Fruit fly (Drosophila melanogaster) whole organism, embryonic: ENCODE results near the gene Reg-2.

Experiments used
- Atf-2 ChIP-seq: fragments of 200-800 bp; sonication (Bioruptor generic); optimal IDR thresholded peaks from 2 replicates; lab custom pipeline; 2016; ENCODE audit warnings: missing biosample characterization, missing genetic modification characterization
- Atf3 ChIP-seq: fragments of 200-800 bp; sonication (Bioruptor generic); optimal IDR thresholded peaks from 3 replicates; lab custom pipeline; 2016; ENCODE audit warnings: missing biosample characterization, missing genetic modification characterization
- Atf6 ChIP-seq: fragments of 200-800 bp; sonication (Bioruptor generic); IDR thresholded peaks from 2 replicates; pipeline ENCODE4 v1.3.6; 2022; ENCODE audit warnings: missing biosample characterization, missing genetic modification characterization
- C15 ChIP-seq: fragments of 200-800 bp; sonication (Bioruptor generic); IDR thresholded peaks from 3 replicates; pipeline ENCODE4 v1.3.6; 2022; ENCODE audit warnings: missing biosample characterization, missing genetic modification characterization
- CG11398 ChIP-seq: fragments of 200-800 bp; sonication (Bioruptor generic); optimal IDR thresholded peaks from 2 replicates; lab custom pipeline; 2016; ENCODE audit warnings: missing biosample characterization, missing genetic modification characterization
- CG14965 ChIP-seq: fragments of 200-800 bp; sonication (Bioruptor generic); optimal IDR thresholded peaks from 2 replicates; lab custom pipeline; 2016; ENCODE audit warnings: missing biosample characterization, missing genetic modification characterization, borderline replicate concordance
- CG17328 ChIP-seq: fragments of 200-800 bp; sonication (Bioruptor generic); IDR thresholded peaks from 2 replicates; pipeline ENCODE4 v1.3.6; 2022; ENCODE audit warnings: missing biosample characterization, missing genetic modification characterization
- CG17802 ChIP-seq: fragments of 200-800 bp; sonication (Bioruptor generic); optimal IDR thresholded peaks from 2 replicates; lab custom pipeline; 2018; ENCODE audit warnings: missing biosample characterization, mild to moderate bottlenecking, missing genetic modification characterization, moderate library complexity
- CG1792 ChIP-seq: fragments of 200-800 bp; sonication (Bioruptor generic); optimal IDR thresholded peaks from 2 replicates; lab custom pipeline; 2016; ENCODE audit warnings: missing biosample characterization, missing genetic modification characterization
- CG18262 ChIP-seq: fragments of 200-800 bp; optimal IDR thresholded peaks from 3 replicates; lab custom pipeline; 2019; ENCODE audit warnings: missing biosample characterization, mild to moderate bottlenecking, missing genetic modification characterization, moderate library complexity
- CG2120 ChIP-seq: fragments of 200-800 bp; sonication (Bioruptor generic); optimal IDR thresholded peaks from 3 replicates; lab custom pipeline; 2016; ENCODE audit warnings: missing biosample characterization, missing genetic modification characterization
- CG2202 ChIP-seq: fragments of 200-800 bp; sonication (Bioruptor generic); optimal IDR thresholded peaks from 2 replicates; lab custom pipeline; 2018; ENCODE audit warnings: missing biosample characterization, mild to moderate bottlenecking, missing genetic modification characterization
- CG3065 ChIP-seq: fragments of 200-800 bp; sonication (Bioruptor generic); optimal IDR thresholded peaks from 2 replicates; lab custom pipeline; 2016; ENCODE audit warnings: missing biosample characterization, missing genetic modification characterization
- CG34376 ChIP-seq: fragments of 200-800 bp; sonication (Bioruptor generic); optimal IDR thresholded peaks from 2 replicates; lab custom pipeline; 2018; ENCODE audit warnings: missing biosample characterization, mild to moderate bottlenecking, missing genetic modification characterization
- CG34422 ChIP-seq: fragments of 200-800 bp; sonication (Bioruptor generic); IDR thresholded peaks from 3 replicates; pipeline ENCODE4 v1.3.6; 2022; ENCODE audit warnings: missing biosample characterization, missing genetic modification characterization
- CG6254 ChIP-seq: fragments of 200-800 bp; sonication (Bioruptor generic); optimal IDR thresholded peaks from 3 replicates; lab custom pipeline; 2017; ENCODE audit warnings: mild to moderate bottlenecking, missing biosample characterization, missing genetic modification reagents, missing genetic modification characterization
- CG7745 ChIP-seq: fragments of 200-800 bp; sonication (Bioruptor generic); optimal IDR thresholded peaks from 2 replicates; lab custom pipeline; 2018; ENCODE audit warnings: missing biosample characterization, mild to moderate bottlenecking, missing genetic modification characterization, moderate library complexity
- CG7839 ChIP-seq: fragments of 200-800 bp; sonication (Bioruptor generic); optimal IDR thresholded peaks from 3 replicates; lab custom pipeline; 2018; ENCODE audit warnings: missing biosample characterization, mild to moderate bottlenecking, missing genetic modification characterization, moderate library complexity
- CG7987 ChIP-seq: fragments of 200-800 bp; sonication (Bioruptor generic); optimal IDR thresholded peaks from 2 replicates; lab custom pipeline; 2018; ENCODE audit warnings: missing biosample characterization, mild to moderate bottlenecking, missing genetic modification characterization, moderate library complexity
- CG8388 ChIP-seq: fragments of 200-800 bp; sonication (Bioruptor generic); optimal IDR thresholded peaks from 2 replicates; lab custom pipeline; 2019; ENCODE audit warnings: missing biosample characterization, mild to moderate bottlenecking, missing genetic modification characterization, moderate library complexity
- Dek ChIP-seq: fragments of 200-800 bp; sonication (Bioruptor generic); optimal IDR thresholded peaks from 3 replicates; lab custom pipeline; 2019; ENCODE audit warnings: missing biosample characterization, mild to moderate bottlenecking, missing genetic modification characterization, moderate library complexity
- Dip2 ChIP-seq: fragments of 200-800 bp; sonication (Bioruptor generic); IDR thresholded peaks from 2 replicates; pipeline ENCODE4 v1.3.6; 2022; ENCODE audit warnings: missing biosample characterization, missing genetic modification characterization
- HLH4C ChIP-seq: fragments of 200-800 bp; sonication (Bioruptor generic); IDR thresholded peaks from 3 replicates; pipeline ENCODE4 v1.3.6; 2022; ENCODE audit warnings: missing biosample characterization, missing genetic modification characterization; ENCODE audit not compliant: partially characterized antibody
- Max ChIP-seq: fragments of 200-800 bp; sonication (Bioruptor generic); optimal IDR thresholded peaks from 2 replicates; lab custom pipeline; 2016; ENCODE audit warnings: missing biosample characterization, mild to moderate bottlenecking, missing genetic modification characterization
- Nf-YA ChIP-seq: fragments of 200-800 bp; sonication (Bioruptor generic); IDR thresholded peaks from 2 replicates; pipeline ENCODE4 v1.3.6; 2022; ENCODE audit warnings: missing biosample characterization, missing genetic modification characterization
- Ptx1 ChIP-seq: fragments of 200-800 bp; sonication (Bioruptor generic); IDR thresholded peaks from 2 replicates; pipeline ENCODE4 v1.3.6; 2022; ENCODE audit warnings: missing biosample characterization, missing genetic modification characterization
- Sin3A ChIP-seq: fragments of >200 bp; optimal IDR thresholded peaks from 2 replicates; lab custom pipeline; 2018
- Sry-δ ChIP-seq: fragments of 200-800 bp; sonication (Bioruptor generic); optimal IDR thresholded peaks from 2 replicates; lab custom pipeline; 2016; ENCODE audit warnings: missing biosample characterization, missing genetic modification characterization
- Tbp ChIP-seq: fragments of >200 bp; optimal IDR thresholded peaks from 2 replicates; lab custom pipeline; 2018; ENCODE audit warnings: missing biosample characterization, missing genetic modification characterization
- YL-1 ChIP-seq: fragments of 200-800 bp; sonication (Bioruptor generic); optimal IDR thresholded peaks from 3 replicates; lab custom pipeline; 2017; ENCODE audit warnings: missing biosample characterization, mild to moderate bottlenecking, missing genetic modification characterization
- ab ChIP-seq: fragments of 200-800 bp; sonication (Bioruptor generic); optimal IDR thresholded peaks from 2 replicates; lab custom pipeline; 2016; ENCODE audit warnings: missing biosample characterization, missing genetic modification characterization
- ato ChIP-seq: fragments of 200-800 bp; sonication (Bioruptor generic); IDR thresholded peaks from 2 replicates; pipeline ENCODE4 v1.3.6; 2022; ENCODE audit warnings: missing biosample characterization, missing genetic modification characterization; ENCODE audit not compliant: partially characterized antibody
- az2 ChIP-seq: fragments of 200-800 bp; sonication (Bioruptor generic); optimal IDR thresholded peaks from 3 replicates; lab custom pipeline; 2016; ENCODE audit warnings: missing biosample characterization, missing genetic modification characterization
- bsh ChIP-seq, 2 experiments: fragments of 200-800 bp; sonication (Bioruptor generic); optimal IDR thresholded peaks; 2 replicates each; lab custom pipeline; 2017 to 2018; ENCODE audit warnings: mild to moderate bottlenecking in 2 of 2, missing biosample characterization in 2 of 2, missing genetic modification characterization in 2 of 2, moderate library complexity in 1 of 2
- cas ChIP-seq: fragments of 200-800 bp; sonication (Bioruptor generic); IDR thresholded peaks from 2 replicates; pipeline ENCODE4 v1.3.6; 2022; ENCODE audit warnings: missing biosample characterization, missing genetic modification characterization
- eve ChIP-seq, 2 experiments: fragments of >200 bp; optimal IDR thresholded peaks; 2 replicates each; lab custom pipeline; 2017; ENCODE audit warnings: missing biosample characterization in 2 of 2, missing genetic modification characterization in 2 of 2
- gsb-n ChIP-seq: fragments of 200-800 bp; sonication (Bioruptor generic); optimal IDR thresholded peaks from 3 replicates; lab custom pipeline; 2018; ENCODE audit warnings: missing biosample characterization, mild to moderate bottlenecking, missing genetic modification characterization
- knrl ChIP-seq: fragments of 200-800 bp; sonication (Bioruptor generic); IDR thresholded peaks from 3 replicates; pipeline ENCODE4 v1.3.6; 2022; ENCODE audit warnings: missing biosample characterization, missing genetic modification characterization; ENCODE audit not compliant: partially characterized antibody
- lbe ChIP-seq: fragments of 200-800 bp; sonication (Bioruptor generic); optimal IDR thresholded peaks from 2 replicates; lab custom pipeline; 2016; ENCODE audit warnings: missing biosample characterization, mild to moderate bottlenecking, missing genetic modification characterization
- maf-S ChIP-seq: fragments of 200-800 bp; sonication (Bioruptor generic); optimal IDR thresholded peaks from 2 replicates; lab custom pipeline; 2016; ENCODE audit warnings: missing biosample characterization, missing genetic modification characterization
- pho ChIP-seq: fragments of 200-800 bp; sonication (Bioruptor generic); optimal IDR thresholded peaks from 2 replicates; lab custom pipeline; 2016; ENCODE audit warnings: missing biosample characterization, missing genetic modification characterization
- prd ChIP-seq, 3 experiments: fragments of >200 bp in 2 of 3; fragments of 200-800 bp in 1 of 3; sonication (Bioruptor generic) in 1 of 3; optimal IDR thresholded peaks in 2 of 3; IDR thresholded peaks in 1 of 3; 2 replicates in 2 of 3; 3 replicates in 1 of 3; pipeline versions ENCODE4 v1.3.6 to Lab custom; 2017 to 2022; ENCODE audit warnings: missing biosample characterization in 1 of 3, missing genetic modification characterization in 1 of 3
- psq ChIP-seq: fragments of 200-800 bp; sonication (Bioruptor generic); optimal IDR thresholded peaks from 2 replicates; lab custom pipeline; 2017; ENCODE audit warnings: missing biosample characterization, missing genetic modification characterization
- sim ChIP-seq: fragments of 200-800 bp; sonication (Bioruptor generic); IDR thresholded peaks from 2 replicates; pipeline ENCODE4 v1.3.6; 2022; ENCODE audit warnings: missing biosample characterization, missing genetic modification characterization
- stc ChIP-seq: fragments of 200-800 bp; sonication (Bioruptor generic); IDR thresholded peaks from 2 replicates; pipeline ENCODE4 v1.3.6; 2022; ENCODE audit warnings: missing biosample characterization, missing genetic modification characterization
- trh ChIP-seq: fragments of 200-800 bp; sonication (Bioruptor generic); optimal IDR thresholded peaks from 2 replicates; lab custom pipeline; 2016; ENCODE audit warnings: missing biosample characterization, missing genetic modification characterization
- usp ChIP-seq: fragments of >200 bp; optimal IDR thresholded peaks from 2 replicates; lab custom pipeline; 2017; ENCODE audit warnings: missing biosample characterization, missing genetic modification characterization
- vfl ChIP-seq: fragments of 200-800 bp; sonication (Bioruptor generic); optimal IDR thresholded peaks from 2 replicates; lab custom pipeline; 2016; ENCODE audit warnings: missing biosample characterization, missing genetic modification characterization

Reg-2 gene

DNA sequence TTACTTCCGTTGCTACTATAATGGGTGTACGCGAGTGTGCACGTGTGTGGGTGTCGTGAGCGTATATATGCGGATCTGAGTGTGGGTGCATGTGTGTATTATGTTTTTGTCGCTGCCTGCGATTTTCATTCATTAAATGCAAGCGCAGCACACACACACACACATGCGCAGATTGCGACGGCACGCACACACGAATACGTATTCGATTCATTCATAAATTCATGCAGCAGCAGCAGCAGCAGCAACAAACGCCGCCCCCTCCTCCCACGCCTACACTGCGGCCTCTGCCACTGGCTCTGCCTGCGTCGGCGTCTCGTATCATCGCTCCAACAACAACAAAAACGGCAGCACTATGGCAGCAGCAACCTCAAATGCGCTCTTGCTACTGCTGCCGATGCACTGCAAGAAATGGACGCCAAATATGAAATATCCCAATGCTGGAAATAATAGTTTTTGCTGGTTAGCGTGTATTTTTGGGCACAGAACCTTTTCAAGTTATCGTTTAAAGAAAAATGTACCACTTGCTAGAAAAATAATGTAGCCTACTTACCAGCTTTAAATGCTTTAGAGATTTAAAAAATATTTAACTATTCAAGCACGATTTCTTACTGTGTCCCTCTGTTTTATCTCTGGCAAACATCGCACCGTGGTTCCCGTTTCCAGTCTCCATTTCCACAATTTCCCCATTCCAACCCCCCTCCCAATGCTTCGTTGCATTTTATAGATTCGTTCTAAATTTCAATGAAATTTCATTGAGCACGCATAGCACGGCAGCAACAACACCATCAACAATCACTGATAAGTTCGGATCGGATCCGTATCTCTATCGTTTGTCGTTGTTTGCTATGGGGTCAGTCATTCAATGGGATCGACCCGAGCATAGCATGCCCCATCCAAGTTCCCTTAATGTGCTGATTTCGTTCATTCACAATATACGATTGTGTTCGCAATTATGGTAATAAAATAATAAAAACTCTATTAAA, 27.2 kb upstream of the Reg-2 start (continued):
- peak; percentile 63 for TF ChIP-seq CG17802 (tag; lab: Kevin White, UChicago)
- no peak for TF ChIP-seq Dip2 (GFP tag; lab: Robert Waterston, UW)
- TF ChIP-seq stc (GFP tag; lab: Robert Waterston, UW), result peak; percentile 86
- no peak for TF ChIP-seq vfl (GFP tag; lab: Kevin White, UChicago)
- peak; percentile 29 for TF ChIP-seq CG7745 (tag; lab: Kevin White, UChicago)
- peak; percentile 87 for TF ChIP-seq az2 (GFP tag; lab: Kevin White, UChicago)
- TF ChIP-seq Dek (tag; lab: Kevin White, UChicago), result peak; percentile 67
- TF ChIP-seq usp (GFP tag; lab: Kevin White, UChicago), result no peak
- peak; percentile 89 for TF ChIP-seq Atf3 (GFP tag; lab: Kevin White, UChicago)
- peak; percentile 87 for TF ChIP-seq CG34422 (GFP tag; lab: Robert Waterston, UW)
- peak; percentile 76 for TF ChIP-seq maf-S (GFP tag; lab: Kevin White, UChicago)
- TF ChIP-seq ato (GFP tag; lab: Robert Waterston, UW), result no peak
- peak; percentile 83 for TF ChIP-seq CG6254 (GFP tag; lab: Kevin White, UChicago)
- TF ChIP-seq trh (GFP tag; lab: Kevin White, UChicago), result peak; percentile 65
- TF ChIP-seq Tbp (GFP tag; lab: Kevin White, UChicago), result no peak
- peak; percentile 75 for TF ChIP-seq CG1792
- peak; percentile 49 for TF ChIP-seq CG14965
- 0 out of 3 replicates have a peak, but pooled peaks have one; percentile 23 for TF ChIP-seq knrl (GFP tag; lab: Robert Waterston, UW)
- peak; percentile 78 for TF ChIP-seq CG11398 (GFP tag; lab: Kevin White, UChicago)
- peak; percentile 49 for TF ChIP-seq Sry-δ (GFP tag; lab: Kevin White, UChicago)
- no peak for TF ChIP-seq prd (optimal IDR thresholded peaks at IDR 0.05; lab: Kevin White, UChicago)
- peak; percentile 92 for TF ChIP-seq prd (GFP tag; IDR thresholded peaks at IDR 0.05; lab: Robert Waterston, UW)
- TF ChIP-seq lbe (GFP tag; lab: Kevin White, UChicago), result no peak
- no peak for TF ChIP-seq Sin3A
- peak; percentile 35 to 96 for TF ChIP-seq bsh (GFP tag; optimal IDR thresholded peaks at IDR 0.05; lab: Kevin White, UChicago)
- TF ChIP-seq sim, result peak; percentile 78
- peak; percentile 63 for TF ChIP-seq Max
- TF ChIP-seq ab (GFP tag; lab: Kevin White, UChicago), result peak; percentile 28
- peak; percentile 63; the same call in 1 of the 2 replicates for TF ChIP-seq Atf6 (GFP tag; lab: Robert Waterston, UW)
- TF ChIP-seq CG8388, result peak; percentile 91
- peak; percentile 73 for TF ChIP-seq CG3065 (GFP tag; lab: Kevin White, UChicago)
- TF ChIP-seq CG18262 (tag; lab: Kevin White, UChicago), result peak; percentile 91
- TF ChIP-seq psq (GFP tag; lab: Kevin White, UChicago), result peak; percentile 27
- peak in 1 of 2 experiments; percentile 96 for TF ChIP-seq eve (GFP tag; optimal IDR thresholded peaks at IDR 0.05; lab: Kevin White, UChicago)
- peak; percentile 1 for TF ChIP-seq pho (GFP tag; lab: Kevin White, UChicago)
- no peak for TF ChIP-seq cas (GFP tag; lab: Robert Waterston, UW)
- TF ChIP-seq Nf-YA (GFP tag; lab: Robert Waterston, UW), result peak; percentile 47
- no peak for TF ChIP-seq C15 (GFP tag; lab: Robert Waterston, UW)
- peak; percentile 86 for TF ChIP-seq CG2202 (tag; lab: Kevin White, UChicago)
- TF ChIP-seq CG7987 (GFP tag; lab: Kevin White, UChicago), result no peak
- no peak for TF ChIP-seq HLH4C (GFP tag; lab: Robert Waterston, UW)
- TF ChIP-seq YL-1, result peak; percentile 30
- TF ChIP-seq Atf-2 (GFP tag; lab: Kevin White, UChicago), result peak; percentile 90
- peak; percentile 90 for TF ChIP-seq gsb-n (tag; lab: Kevin White, UChicago)
- TF ChIP-seq CG34376 (GFP tag; lab: Kevin White, UChicago), result peak; percentile 61
- no peak for TF ChIP-seq CG2120 (GFP tag; lab: Kevin White, UChicago)
- peak; percentile 84 for TF ChIP-seq CG7839 (tag; lab: Kevin White, UChicago)
- TF ChIP-seq CG17328, result peak; percentile 93
- TF ChIP-seq Ptx1 (GFP tag; lab: Robert Waterston, UW), result peak; percentile 83
